Fruit fly (Drosophila melanogaster): Measurements from ENCODE around the gene TotC.
A peak's percentile ranks its signal among the peaks of the same experiment; 100 is the strongest.

TotC gene

DNA sequence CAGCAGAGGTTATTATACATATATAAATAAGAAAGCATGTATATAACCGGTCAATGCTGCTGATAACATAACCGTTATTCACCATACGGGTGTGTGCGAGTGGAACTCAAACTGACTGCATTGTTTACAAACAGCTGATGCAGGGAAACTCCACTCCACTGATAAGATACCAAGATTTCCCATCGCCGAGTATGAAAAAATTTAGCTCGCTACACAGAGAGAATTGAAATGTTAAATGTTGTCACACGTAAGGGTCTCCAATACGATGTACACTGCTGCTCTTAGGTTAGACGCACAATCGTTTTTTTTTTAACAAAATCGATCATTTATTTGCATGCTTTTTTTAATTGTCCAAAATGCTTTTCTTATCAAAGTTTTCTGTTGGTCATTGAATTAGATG lies 39.1 kb upstream of the TotC start (continued):
- no peak for TF ChIP-seq otp (GFP tag; IDR thresholded peaks at IDR 0.05)
- TF ChIP-seq Nf-YB (GFP tag; optimal IDR thresholded peaks at IDR 0.05) = no peak
- no peak for TF ChIP-seq CG12659 (GFP tag; optimal IDR thresholded peaks at IDR 0.05)
- TF ChIP-seq run (tag; optimal IDR thresholded peaks at IDR 0.05) = no peak
- no peak for TF ChIP-seq bcd (GFP tag; optimal IDR thresholded peaks at IDR 0.05)
- TF ChIP-seq CG9437 (GFP tag; optimal IDR thresholded peaks at IDR 0.05) = no peak
- no peak for TF ChIP-seq emc (GFP tag; optimal IDR thresholded peaks at IDR 0.05)
- TF ChIP-seq hkb (optimal IDR thresholded peaks at IDR 0.05) = no peak
- TF ChIP-seq hkb (GFP tag; IDR thresholded peaks at IDR 0.05) = no peak
- TF ChIP-seq ab (GFP tag; optimal IDR thresholded peaks at IDR 0.05) = no peak
- TF ChIP-seq wek (GFP tag; optimal IDR thresholded peaks at IDR 0.05) = no peak
- no peak for TF ChIP-seq CG9876 (GFP tag; optimal IDR thresholded peaks at IDR 0.05)
- TF ChIP-seq C15 (GFP tag; IDR thresholded peaks at IDR 0.05) = no peak
- TF ChIP-seq esg (GFP tag; conservative IDR thresholded peaks at IDR 0.05) = no peak
- no peak for TF ChIP-seq CG1529 (GFP tag; optimal IDR thresholded peaks at IDR 0.05)
- no peak for TF ChIP-seq dpn (GFP tag; optimal IDR thresholded peaks at IDR 0.05)
- TF ChIP-seq CG2129 (GFP tag; IDR thresholded peaks at IDR 0.05; ENCODE audit: partially characterized antibody) = no peak
- TF ChIP-seq CG14441 (GFP tag; IDR thresholded peaks at IDR 0.05) = peak; percentile 40; the same call in 1 of the 2 replicates
- no peak for TF ChIP-seq CG42726 (GFP tag; IDR thresholded peaks at IDR 0.05; ENCODE audit: partially characterized antibody)
- no peak for TF ChIP-seq CG33213 (GFP tag; optimal IDR thresholded peaks at IDR 0.05)
- TF ChIP-seq kay (GFP tag; optimal IDR thresholded peaks at IDR 0.05) = no peak
- TF ChIP-seq CG1832 (GFP tag; optimal IDR thresholded peaks at IDR 0.05) = no peak
- no peak for TF ChIP-seq CG4854 (GFP tag; optimal IDR thresholded peaks at IDR 0.05)
- TF ChIP-seq ewg (GFP tag; optimal IDR thresholded peaks at IDR 0.05) = no peak
- no peak for TF ChIP-seq al (GFP tag; IDR thresholded peaks at IDR 0.05)
- TF ChIP-seq CG14050 (GFP tag; IDR thresholded peaks at IDR 0.05) = no peak
- no peak for TF ChIP-seq E2f2 (GFP tag; IDR thresholded peaks at IDR 0.05)
- TF ChIP-seq Ssrp (tag; optimal IDR thresholded peaks at IDR 0.05) = no peak
- no peak for TF ChIP-seq CG16815 (GFP tag; optimal IDR thresholded peaks at IDR 0.05)
- TF ChIP-seq CG14667 (GFP tag; IDR thresholded peaks at IDR 0.05) = no peak
- no peak for TF ChIP-seq B-H1 (GFP tag; IDR thresholded peaks at IDR 0.05)
- TF ChIP-seq ATbp (GFP tag; optimal IDR thresholded peaks at IDR 0.05) = peak; percentile 10
- peak; percentile 83 for TF ChIP-seq z (GFP tag; IDR thresholded peaks at IDR 0.05)
- TF ChIP-seq CG31224 (GFP tag; IDR thresholded peaks at IDR 0.05) = no peak
- TF ChIP-seq cad (GFP tag; optimal IDR thresholded peaks at IDR 0.05) = no peak
- TF ChIP-seq Stat92E (GFP tag; optimal IDR thresholded peaks at IDR 0.05) = no peak
- no peak for TF ChIP-seq Sry-δ (GFP tag; optimal IDR thresholded peaks at IDR 0.05)
- TF ChIP-seq inv (GFP tag; IDR thresholded peaks at IDR 0.05; ENCODE audit: partially characterized antibody) = no peak
- TF ChIP-seq E2f1 (GFP tag; IDR thresholded peaks at IDR 0.05) = no peak
- no peak for TF ChIP-seq Spps (tag; optimal IDR thresholded peaks at IDR 0.05)
- TF ChIP-seq gcm (GFP tag; optimal IDR thresholded peaks at IDR 0.05) = no peak
- TF ChIP-seq cato (GFP tag; optimal IDR thresholded peaks at IDR 0.05; ENCODE audit: borderline replicate concordance) = no peak
- TF ChIP-seq ro (GFP tag; IDR thresholded peaks at IDR 0.05) = no peak
- no peak for TF ChIP-seq CG14014 (GFP tag; IDR thresholded peaks at IDR 0.05)
- no peak for TF ChIP-seq Lim3 (GFP tag; IDR thresholded peaks at IDR 0.05)
- no peak for TF ChIP-seq klu (GFP tag; IDR thresholded peaks at IDR 0.05)
- no peak for TF ChIP-seq CG32767 (GFP tag; IDR thresholded peaks at IDR 0.05)
- TF ChIP-seq CG8924 (tag; optimal IDR thresholded peaks at IDR 0.05) = no peak
- TF ChIP-seq CG18262 (tag; optimal IDR thresholded peaks at IDR 0.05) = peak; percentile 8
- TF ChIP-seq gem (tag; optimal IDR thresholded peaks at IDR 0.05) = peak; percentile 59
- TF ChIP-seq lmd (GFP tag; IDR thresholded peaks at IDR 0.05) = no peak; the same call in 1 of the 2 replicates
- TF ChIP-seq Dip3 (GFP tag; optimal IDR thresholded peaks at IDR 0.05) = no peak
- TF ChIP-seq CG15073 (GFP tag; optimal IDR thresholded peaks at IDR 0.05) = no peak

All from whole organism, embryonic.